Worm (Caenorhabditis elegans) whole organism, late embryonic: ENCODE measurements around the gene Y82E9BR.6.

Experiments
- C38D4.7 ChIP-seq: fragments of 200-800 bp; sonication (Bioruptor generic); optimal IDR thresholded peaks from 2 replicates; lab custom pipeline; 2018; ENCODE audit warnings: mild to moderate bottlenecking, missing genetic modification characterization, moderate library complexity, missing compliant biosample characterization
- ceh-6 ChIP-seq: fragments of 200-800 bp; sonication (Bioruptor generic); optimal IDR thresholded peaks from 2 replicates; lab custom pipeline; 2018; ENCODE audit warnings: mild to moderate bottlenecking, missing genetic modification characterization, missing compliant biosample characterization
- ceh-9 ChIP-seq: sonication (generic microtip); optimal IDR thresholded peaks from 2 replicates; lab custom pipeline; 2016; ENCODE audit warnings: mild to moderate bottlenecking, missing genetic modification characterization, inconsistent platforms, missing compliant biosample characterization
- dve-1 ChIP-seq: sonication (generic microtip); optimal IDR thresholded peaks from 2 replicates; lab custom pipeline; 2017; ENCODE audit warnings: antibody characterized with exemption, mild to moderate bottlenecking, missing genetic modification characterization, missing compliant biosample characterization
- elt-2 ChIP-seq: sonication (generic microtip); optimal IDR thresholded peaks from 2 replicates; lab custom pipeline; 2016; ENCODE audit warnings: missing genetic modification reagents, missing genetic modification characterization, missing compliant biosample characterization
- fkh-10 ChIP-seq: fragments of 150-350 bp; optimal IDR thresholded peaks from 2 replicates; lab custom pipeline; 2014; ENCODE audit warnings: missing biosample characterization, missing genetic modification reagents, missing genetic modification characterization
- hlh-6 ChIP-seq: sonication (generic microtip); optimal IDR thresholded peaks from 2 replicates; lab custom pipeline; 2016; ENCODE audit warnings: missing genotype, missing genetic modification characterization, missing compliant biosample characterization
- pat-9 ChIP-seq: fragments of 200-800 bp; sonication (Bioruptor generic); optimal IDR thresholded peaks from 2 replicates; lab custom pipeline; 2018; ENCODE audit warnings: mild to moderate bottlenecking, missing genetic modification characterization, moderate library complexity, missing compliant biosample characterization
- pha-4 ChIP-seq: fragments of 150-350 bp; optimal IDR thresholded peaks from 2 replicates; lab custom pipeline; 2018; ENCODE audit warnings: missing biosample characterization, missing genetic modification reagents, missing genetic modification characterization
- pqm-1 ChIP-seq: sonication (generic microtip); optimal IDR thresholded peaks from 2 replicates; lab custom pipeline; 2016; ENCODE audit warnings: missing genetic modification characterization, missing compliant biosample characterization
- sox-4 ChIP-seq: sonication (generic microtip); optimal IDR thresholded peaks from 2 replicates; lab custom pipeline; 2017; ENCODE audit warnings: mild to moderate bottlenecking, missing genetic modification characterization, inconsistent platforms, missing compliant biosample characterization

DNA sequence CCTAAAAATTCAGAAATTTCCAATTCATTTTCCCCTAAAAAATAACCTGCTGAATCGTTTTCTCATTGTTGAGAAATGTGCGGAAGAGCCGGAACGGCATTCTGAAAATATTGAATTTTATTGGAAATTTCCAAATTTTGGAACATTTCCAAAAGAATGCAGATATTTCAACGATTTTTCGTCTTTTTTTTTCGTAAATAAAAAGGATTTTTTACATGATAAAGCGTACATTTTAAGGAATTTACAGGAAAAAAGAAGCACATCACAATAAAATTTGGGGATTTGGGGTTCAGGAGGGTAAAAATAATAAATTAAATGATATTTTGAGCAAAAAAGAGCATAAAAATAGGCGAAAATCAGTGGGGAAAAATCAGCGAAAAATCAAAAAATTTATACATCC is 28.1 kb downstream of the Y82E9BR.6 start, which contains the start of gene Y82E9BR.22:
- TF ChIP-seq dve-1 (tag; lab: Kevin White, UChicago) (no peak), pha-4 (no peak), C38D4.7 (GFP tag; lab: Kevin White, UChicago) (no peak), ceh-9 (tag; lab: Kevin White, UChicago) (no peak), hlh-6 (tag; lab: Kevin White, UChicago) (no peak), pqm-1 (no peak), sox-4 (tag; lab: Kevin White, UChicago) (no peak), pat-9 (tag; lab: Kevin White, UChicago) (no peak), fkh-10 (GFP tag; lab: Kevin White, UChicago) (no peak), ceh-6 (no peak), elt-2 (no peak)
